Fruit fly (Drosophila melanogaster): ENCODE measurements around the gene Gss1.

- TF ChIP-seq CG8301 (tag; optimal IDR thresholded peaks at IDR 0.05) (no peak), CG10348 (GFP tag; IDR thresholded peaks at IDR 0.05) (no peak), CG13204 (GFP tag; optimal IDR thresholded peaks at IDR 0.05) (no peak), Snoo (tag; optimal IDR thresholded peaks at IDR 0.05) (no peak), EcR (GFP tag; optimal IDR thresholded peaks at IDR 0.05) (no peak), CG32121 (GFP tag; IDR thresholded peaks at IDR 0.05) (no peak), CG15710 (tag; optimal IDR thresholded peaks at IDR 0.05) (no peak)
Observed at dm6 chrX:17877974-17878373, 11.4 kb upstream of the Gss1 start.

Measured in whole organism, pupa.